Fruit fly (Drosophila melanogaster) whole organism, embryonic: Measurements from ENCODE around the gene CG12493.

Experiments used
- CG10979 ChIP-seq: fragments of 200-800 bp; sonication (Bioruptor generic); optimal IDR thresholded peaks from 2 replicates; lab custom pipeline; 2018; ENCODE audit warnings: missing biosample characterization, mild to moderate bottlenecking, missing genetic modification characterization, moderate library complexity
- CG13424 ChIP-seq: fragments of 200-800 bp; sonication (Bioruptor generic); optimal IDR thresholded peaks from 2 replicates; lab custom pipeline; 2019; ENCODE audit warnings: missing biosample characterization, mild to moderate bottlenecking, missing genetic modification characterization, moderate library complexity
- CG4360 ChIP-seq: fragments of 200-800 bp; sonication (Bioruptor generic); IDR thresholded peaks from 2 replicates; pipeline ENCODE4 v1.3.6; 2022; ENCODE audit warnings: missing biosample characterization, missing genetic modification characterization
- Deaf1 ChIP-seq: fragments of 200-800 bp; optimal IDR thresholded peaks from 3 replicates; lab custom pipeline; 2019; ENCODE audit warnings: missing biosample characterization, mild to moderate bottlenecking, missing genetic modification characterization, moderate library complexity
- gce ChIP-seq: fragments of 200-800 bp; sonication (Bioruptor generic); IDR thresholded peaks from 3 replicates; pipeline ENCODE4 v1.3.6; 2022; ENCODE audit warnings: missing biosample characterization, missing genetic modification characterization

dm6 chr3L:4707831-4708230, 45.7 kb downstream of the CG12493 start:
- TF ChIP-seq CG13424 (tag; lab: Kevin White, UChicago) (no peak), gce (GFP tag; lab: Robert Waterston, UW) (no peak), CG4360 (no peak), Deaf1 (tag; lab: Kevin White, UChicago) (no peak), CG10979 (tag; lab: Kevin White, UChicago) (no peak)
